Fruit fly (Drosophila melanogaster): Measurements from ENCODE around the gene Kmn2.

DNA sequence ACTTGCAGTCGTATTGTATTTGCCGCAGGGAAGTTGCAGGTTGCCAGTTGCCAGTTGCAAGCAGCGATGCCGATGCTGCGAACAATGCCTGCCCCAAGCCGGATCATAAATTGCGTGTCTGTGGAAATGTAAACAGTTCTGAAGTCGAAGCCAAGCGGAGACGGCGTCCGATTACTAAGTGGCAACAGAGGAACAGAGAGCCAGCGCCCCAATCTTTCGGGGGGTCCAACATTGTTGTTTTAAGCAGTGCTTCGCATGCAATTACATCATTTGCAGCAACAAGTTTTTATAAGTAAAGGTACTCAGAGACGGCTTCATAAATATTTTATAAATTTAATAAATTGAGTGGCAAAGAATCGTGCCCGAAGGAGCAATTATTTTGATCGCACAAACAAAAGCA, 46.6 kb downstream of the Kmn2 start:
- no peak for TF ChIP-seq CTCF (optimal IDR thresholded peaks at IDR 0.05)
- no peak for TF ChIP-seq CG8478 (optimal IDR thresholded peaks at IDR 0.05)

Data from S2 (cell line).